Worm (Caenorhabditis elegans) whole organism, L4 larva: ENCODE data around the gene C55A6.6.

Source experiments
- D1046.2 ChIP-seq: fragments of 200-800 bp; sonication (Bioruptor generic); IDR thresholded peaks from 2 replicates; pipeline ENCODE4 v1.3.6; 2022; ENCODE audit warnings: missing genetic modification characterization, missing compliant biosample characterization
- F37D6.2 ChIP-seq: sonication (generic microtip); optimal IDR thresholded peaks from 2 replicates; lab custom pipeline; 2016; ENCODE audit warnings: mild to moderate bottlenecking, missing genetic modification characterization, missing compliant biosample characterization
- T20F7.1 ChIP-seq: fragments of 200-800 bp; sonication (Bioruptor generic); optimal IDR thresholded peaks from 2 replicates; lab custom pipeline; 2018; ENCODE audit warnings: mild to moderate bottlenecking, missing genetic modification characterization, missing compliant biosample characterization
- T26A8.4 ChIP-seq: fragments of 200-800 bp; sonication (Bioruptor generic); IDR thresholded peaks from 2 replicates; pipeline ENCODE4 v1.3.6; 2022; ENCODE audit warnings: missing genetic modification characterization, missing compliant biosample characterization
- Y105C5A.15 ChIP-seq: fragments of 200-800 bp; sonication (Bioruptor generic); IDR thresholded peaks from 2 replicates; pipeline ENCODE4 v1.3.6; 2022; ENCODE audit warnings: missing genetic modification characterization, missing compliant biosample characterization
- ZK337.2 ChIP-seq: fragments of 200-800 bp; sonication (Bioruptor generic); IDR thresholded peaks from 2 replicates; pipeline ENCODE4 v1.3.6; 2022; ENCODE audit warnings: missing genetic modification reagents, missing genetic modification characterization, missing compliant biosample characterization
- ama-1 ChIP-seq: fragments of 150-350 bp; optimal IDR thresholded peaks from 2 replicates; lab custom pipeline; 2014; ENCODE audit warnings: inconsistent platforms, mixed read lengths
- arid-1 ChIP-seq: fragments of 200-800 bp; sonication (Bioruptor generic); conservative IDR thresholded peaks from 2 replicates; pipeline ENCODE4 v1.3.6; 2022; ENCODE audit warnings: missing genetic modification reagents, missing genetic modification characterization, missing compliant biosample characterization
- attf-4 ChIP-seq: sonication (generic microtip); optimal IDR thresholded peaks from 3 replicates; lab custom pipeline; 2017; ENCODE audit warnings: missing biosample characterization, missing genetic modification characterization
- ceh-20 ChIP-seq: fragments of 200-800 bp; sonication (Bioruptor generic); IDR thresholded peaks from 2 replicates; pipeline ENCODE4 v1.3.6; 2022; ENCODE audit warnings: missing genetic modification reagents, missing genetic modification characterization, missing compliant biosample characterization
- ceh-32 ChIP-seq: sonication (generic microtip); optimal IDR thresholded peaks from 2 replicates; lab custom pipeline; 2016; ENCODE audit warnings: mild to moderate bottlenecking, missing genetic modification characterization, missing compliant biosample characterization; ENCODE audit not compliant: poor library complexity
- ceh-82 ChIP-seq: sonication (generic microtip); optimal IDR thresholded peaks from 2 replicates; lab custom pipeline; 2017; ENCODE audit warnings: missing biosample characterization, missing genetic modification characterization
- ces-1 ChIP-seq: fragments of 150-350 bp; sonication (generic microtip); optimal IDR thresholded peaks from 4 replicates; lab custom pipeline; 2014; ENCODE audit warnings: missing biosample characterization, missing genetic modification reagents, missing genetic modification characterization
- ctbp-1 ChIP-seq: fragments of 200-800 bp; sonication (Bioruptor generic); IDR thresholded peaks from 2 replicates; pipeline ENCODE4 v1.3.6; 2022; ENCODE audit warnings: missing genetic modification reagents, missing genetic modification characterization, missing compliant biosample characterization
- daf-19 ChIP-seq: fragments of 200-800 bp; sonication (Bioruptor generic); conservative IDR thresholded peaks from 2 replicates; pipeline ENCODE4 v1.3.6; 2022; ENCODE audit warnings: missing genetic modification characterization, missing compliant biosample characterization
- dmd-6 ChIP-seq: fragments of 200-800 bp; sonication (Bioruptor generic); IDR thresholded peaks from 2 replicates; pipeline ENCODE4 v1.3.6; 2022; ENCODE audit warnings: missing genetic modification reagents, missing genetic modification characterization, missing compliant biosample characterization
- dpl-1 ChIP-seq: fragments of 150-350 bp; optimal IDR thresholded peaks from 2 replicates; lab custom pipeline; 2014; ENCODE audit warnings: missing biosample characterization, missing genetic modification reagents, missing genetic modification characterization
- egl-43 ChIP-seq: fragments of 200-800 bp; sonication (Bioruptor generic); IDR thresholded peaks from 2 replicates; pipeline ENCODE4 v1.3.6; 2022; ENCODE audit warnings: missing genetic modification reagents, missing genetic modification characterization, missing compliant biosample characterization
- hif-1 ChIP-seq, 2 experiments: sonication (generic microtip); optimal IDR thresholded peaks; 2 replicates each; lab custom pipeline; 2016 to 2017; ENCODE audit warnings: missing compliant biosample characterization in 2 of 2, missing genetic modification characterization in 2 of 2, missing genetic modification reagents in 2 of 2, missing genotype in 2 of 2, mild to moderate bottlenecking in 1 of 2
- hlh-30 ChIP-seq: sonication (generic microtip); optimal IDR thresholded peaks from 2 replicates; lab custom pipeline; 2017; ENCODE audit warnings: antibody characterized with exemption, mild to moderate bottlenecking, missing genetic modification characterization, missing compliant biosample characterization; ENCODE audit not compliant: insufficient read depth
- hmg-1.1 ChIP-seq: fragments of 200-800 bp; sonication (Bioruptor generic); IDR thresholded peaks from 2 replicates; pipeline ENCODE4 v1.3.6; 2022; ENCODE audit warnings: missing genetic modification reagents, missing genetic modification characterization, missing compliant biosample characterization
- lin-13 ChIP-seq: fragments of 150-350 bp; optimal IDR thresholded peaks from 2 replicates; lab custom pipeline; 2014; ENCODE audit warnings: missing biosample characterization, missing genetic modification reagents, missing genetic modification characterization
- lin-15B ChIP-seq: fragments of 150-350 bp; sonication (generic microtip); optimal IDR thresholded peaks from 3 replicates; lab custom pipeline; 2014; ENCODE audit warnings: missing biosample characterization, missing genetic modification characterization
- lin-38 ChIP-seq: fragments of 200-800 bp; sonication (Bioruptor generic); IDR thresholded peaks from 2 replicates; pipeline ENCODE4 v1.3.6; 2022; ENCODE audit warnings: missing genetic modification reagents, missing genetic modification characterization, missing compliant biosample characterization
- lin-39 ChIP-seq: fragments of 150-350 bp; optimal IDR thresholded peaks from 2 replicates; lab custom pipeline; 2014; ENCODE audit warnings: missing biosample characterization, missing genetic modification reagents, missing genetic modification characterization
- lir-3 ChIP-seq: sonication (generic microtip); optimal IDR thresholded peaks from 2 replicates; lab custom pipeline; 2016; ENCODE audit warnings: mild to moderate bottlenecking, missing genetic modification characterization, missing compliant biosample characterization
- lsy-2 ChIP-seq, 2 experiments: fragments of 150-350 bp in 1 of 2; sonication (generic microtip) in 1 of 2; optimal IDR thresholded peaks; 2 replicates each; lab custom pipeline; 2014 to 2017; ENCODE audit warnings: missing biosample characterization in 2 of 2, missing genetic modification characterization in 2 of 2
- madf-5 ChIP-seq, 2 experiments: fragments of 200-800 bp; sonication (Bioruptor generic); IDR thresholded peaks; 2 replicates each; pipeline ENCODE4 v1.3.6; 2022; ENCODE audit warnings: missing compliant biosample characterization in 2 of 2, missing genetic modification characterization in 2 of 2
- mdl-1 ChIP-seq, 2 experiments: fragments of 150-350 bp in 1 of 2; sonication (generic microtip) in 1 of 2; optimal IDR thresholded peaks; 2 replicates each; lab custom pipeline; 2014 to 2017; ENCODE audit warnings: missing biosample characterization in 2 of 2, missing genetic modification characterization in 2 of 2
- mep-1 ChIP-seq: fragments of 150-350 bp; sonication (generic microtip); optimal IDR thresholded peaks from 3 replicates; lab custom pipeline; 2014; ENCODE audit warnings: missing biosample characterization, missing genetic modification characterization
- nhr-10 ChIP-seq: fragments of 150-350 bp; optimal IDR thresholded peaks from 2 replicates; lab custom pipeline; 2014; ENCODE audit warnings: missing biosample characterization, missing genetic modification characterization
- nhr-102 ChIP-seq: sonication (generic microtip); optimal IDR thresholded peaks from 2 replicates; lab custom pipeline; 2016; ENCODE audit warnings: mild to moderate bottlenecking, missing genetic modification characterization, moderate library complexity, missing compliant biosample characterization
- nhr-25 ChIP-seq: sonication (generic microtip); optimal IDR thresholded peaks from 2 replicates; lab custom pipeline; 2017; ENCODE audit warnings: missing genetic modification characterization, mild to moderate bottlenecking, missing compliant biosample characterization, antibody characterized with exemption, moderate library complexity, borderline replicate concordance; ENCODE audit not compliant: insufficient read depth
- nhr-28 ChIP-seq: fragments of 150-350 bp; optimal IDR thresholded peaks from 2 replicates; lab custom pipeline; 2014; ENCODE audit warnings: missing biosample characterization, missing genetic modification characterization
- nhr-41 ChIP-seq: fragments of 200-800 bp; sonication (Bioruptor generic); IDR thresholded peaks from 2 replicates; pipeline ENCODE4 v1.3.6; 2022; ENCODE audit warnings: missing genetic modification reagents, missing genetic modification characterization, missing compliant biosample characterization
- nhr-48 ChIP-seq: sonication (generic microtip); optimal IDR thresholded peaks from 2 replicates; lab custom pipeline; 2016; ENCODE audit warnings: mild to moderate bottlenecking, missing genetic modification characterization, missing compliant biosample characterization
- nhr-6 ChIP-seq: fragments of 150-350 bp; optimal IDR thresholded peaks from 2 replicates; lab custom pipeline; 2014; ENCODE audit warnings: missing biosample characterization, missing genetic modification characterization
- pha-4 ChIP-seq, 2 experiments: fragments of 150-350 bp in 1 of 2; fragments of 200-800 bp in 1 of 2; sonication (Bioruptor generic) in 1 of 2; IDR thresholded peaks in 1 of 2; optimal IDR thresholded peaks in 1 of 2; 2 replicates each; pipeline versions ENCODE4 v1.3.6 to Lab custom; 2014 to 2022; ENCODE audit warnings: missing genetic modification characterization in 2 of 2, missing genetic modification reagents in 2 of 2, missing biosample characterization in 1 of 2, missing compliant biosample characterization in 1 of 2
- php-3 ChIP-seq: fragments of 200-800 bp; sonication (Bioruptor generic); IDR thresholded peaks from 2 replicates; pipeline ENCODE4 v1.3.6; 2022; ENCODE audit warnings: missing genetic modification reagents, missing genetic modification characterization, missing compliant biosample characterization
- set-16 ChIP-seq: fragments of 200-800 bp; sonication (Bioruptor generic); IDR thresholded peaks from 2 replicates; pipeline ENCODE4 v1.3.6; 2022; ENCODE audit warnings: missing genetic modification reagents, missing genetic modification characterization, missing compliant biosample characterization
- snpc-1.2 ChIP-seq: fragments of 200-800 bp; sonication (Bioruptor generic); IDR thresholded peaks from 2 replicates; pipeline ENCODE4 v1.3.6; 2022; ENCODE audit warnings: missing genetic modification reagents, missing genetic modification characterization, missing compliant biosample characterization
- snpc-4 ChIP-seq: fragments of 150-350 bp; optimal IDR thresholded peaks from 2 replicates; lab custom pipeline; 2014; ENCODE audit warnings: missing biosample characterization, missing genetic modification characterization
- spr-1 ChIP-seq: sonication (generic microtip); optimal IDR thresholded peaks from 2 replicates; lab custom pipeline; 2016; ENCODE audit warnings: mild to moderate bottlenecking, missing genetic modification characterization, missing compliant biosample characterization
- spr-3 ChIP-seq: fragments of 200-800 bp; sonication (Bioruptor generic); optimal IDR thresholded peaks from 2 replicates; lab custom pipeline; 2018; ENCODE audit warnings: mild to moderate bottlenecking, missing genetic modification characterization, missing compliant biosample characterization
- tra-1 ChIP-seq: fragments of 200-800 bp; sonication (Bioruptor generic); IDR thresholded peaks from 2 replicates; pipeline ENCODE4 v1.3.6; 2022; ENCODE audit warnings: missing genetic modification reagents, missing genetic modification characterization, missing compliant biosample characterization
- unc-62 ChIP-seq, 3 experiments: fragments of 150-350 bp in 1 of 3; sonication (generic microtip); optimal IDR thresholded peaks in 2 of 3; peaks in 1 of 3; 1 replicate in 1 of 3; 2 replicates in 2 of 3; lab custom pipeline; 2014 to 2017; ENCODE audit warnings: missing biosample characterization in 3 of 3, missing genetic modification characterization in 3 of 3, missing genetic modification reagents in 3 of 3, missing genotype in 1 of 3
- zip-11 ChIP-seq: fragments of 200-800 bp; sonication (Bioruptor generic); IDR thresholded peaks from 2 replicates; pipeline ENCODE4 v1.3.6; 2022; ENCODE audit warnings: missing genetic modification characterization, missing compliant biosample characterization
- ztf-11 ChIP-seq: fragments of 150-350 bp; optimal IDR thresholded peaks from 2 replicates; lab custom pipeline; 2014; ENCODE audit warnings: missing biosample characterization, missing genetic modification characterization

Gene C55A6.6

ce11 chrV:11531831-11532534 lies 17.4 kb upstream of the C55A6.6 start (continued):
- TF ChIP-seq ztf-11 (tag; lab: Kevin White, UChicago) (no peak), tra-1 (GFP tag; lab: Robert Waterston, UW) (peak; percentile 81), hif-1 (tag; optimal IDR thresholded peaks at IDR 0.05; lab: Kevin White, UChicago) (peak in 1 of 2 experiments; percentile 71), lin-15B (tag; lab: Kevin White, UChicago) (no peak), dpl-1 (GFP tag; lab: Kevin White, UChicago) (no peak), egl-43 (GFP tag; lab: Robert Waterston, UW) (no peak), lin-39 (tag; lab: Kevin White, UChicago) (no peak), nhr-41 (0 out of 2 replicates have a peak, but pooled peaks have one; percentile 24), dmd-6 (GFP tag; lab: Robert Waterston, UW) (peak; percentile 92), daf-19 (GFP tag; lab: Robert Waterston, UW) (no peak), madf-5 (GFP tag; IDR thresholded peaks at IDR 0.05; lab: Robert Waterston, UW) (no peak), D1046.2 (no peak), Y105C5A.15 (GFP tag; lab: Robert Waterston, UW) (no peak), ceh-32 (no peak), hlh-30 (peak; percentile 89), F37D6.2 (tag; lab: Kevin White, UChicago) (no peak), hmg-1.1 (GFP tag; lab: Robert Waterston, UW) (peak; percentile 62), unc-62 (GFP tag; optimal IDR thresholded peaks at IDR 0.05 in 1 of 2; lab: Kevin White, UChicago) (peak in 1 of 2 experiments; percentile 98), unc-62 (tag; optimal IDR thresholded peaks at IDR 0.05; lab: Kevin White, UChicago) (no peak), lir-3 (tag; lab: Kevin White, UChicago) (no peak), ces-1 (no peak), nhr-102 (tag; lab: Kevin White, UChicago) (peak; percentile 49), set-16 (GFP tag; lab: Robert Waterston, UW) (peak; percentile 59; the same call in 1 of the 2 replicates), T20F7.1 (GFP tag; lab: Kevin White, UChicago) (peak; percentile 71), nhr-28 (peak; percentile 94), nhr-6 (tag; lab: Kevin White, UChicago) (peak; percentile 40), attf-4 (no peak), snpc-4 (no peak), arid-1 (no peak), nhr-25 (tag; lab: Kevin White, UChicago) (peak; percentile 80), ceh-20 (GFP tag; lab: Robert Waterston, UW) (peak; percentile 59; the same call in 1 of the 2 replicates), php-3 (0 out of 2 replicates have a peak, but pooled peaks have one; percentile 45), nhr-48 (tag; lab: Kevin White, UChicago) (peak; percentile 89), snpc-1.2 (GFP tag; lab: Robert Waterston, UW) (no peak), ctbp-1 (GFP tag; lab: Robert Waterston, UW) (peak; percentile 43; the same call in 1 of the 2 replicates), mep-1 (peak; percentile 81), T26A8.4 (GFP tag; lab: Robert Waterston, UW) (0 out of 2 replicates have a peak, but pooled peaks have one; percentile 40), ceh-82 (tag; lab: Kevin White, UChicago) (no peak), ZK337.2 (GFP tag; lab: Robert Waterston, UW) (no peak), nhr-10 (tag; lab: Kevin White, UChicago) (peak; percentile 62)

ce11 chrV:11531100-11531499 lies 16.6 kb upstream of the C55A6.6 start:
- TF ChIP-seq ZK337.2 (GFP tag; lab: Robert Waterston, UW), result no peak
- TF ChIP-seq lsy-2 (tag; optimal IDR thresholded peaks at IDR 0.05; lab: Kevin White, UChicago), result peak; percentile 14 to 59
- peak; percentile 31 for TF ChIP-seq dmd-6 (GFP tag; lab: Robert Waterston, UW)
- no peak for TF ChIP-seq lin-13 (GFP tag; lab: Kevin White, UChicago)
- no peak for TF ChIP-seq spr-1
- peak in 1 of 2 experiments; percentile 7 for TF ChIP-seq mdl-1 (tag; optimal IDR thresholded peaks at IDR 0.05; lab: Kevin White, UChicago)
- no peak for TF ChIP-seq pha-4 (GFP tag; IDR thresholded peaks at IDR 0.05; lab: Robert Waterston, UW)
- no peak for TF ChIP-seq pha-4 (tag; optimal IDR thresholded peaks at IDR 0.05; lab: Kevin White, UChicago)
- peak in 1 of 2 experiments; percentile 48 for TF ChIP-seq unc-62 (GFP tag; optimal IDR thresholded peaks at IDR 0.05 in 1 of 2; lab: Kevin White, UChicago)
- TF ChIP-seq unc-62 (tag; optimal IDR thresholded peaks at IDR 0.05; lab: Kevin White, UChicago), result no peak
- 0 out of 2 replicates have a peak, but pooled peaks have one; percentile 27 for TF ChIP-seq lin-38 (GFP tag; lab: Robert Waterston, UW)
- peak; percentile 50 for TF ChIP-seq mep-1
- no peak for TF ChIP-seq ama-1 (lab: Kevin White, UChicago)
- TF ChIP-seq zip-11 (GFP tag; lab: Robert Waterston, UW), result no peak
- TF ChIP-seq ceh-20 (GFP tag; lab: Robert Waterston, UW), result 0 out of 2 replicates have a peak, but pooled peaks have one; percentile 10
- TF ChIP-seq spr-3 (GFP tag; lab: Kevin White, UChicago), result no peak
